Worm (Caenorhabditis elegans) whole organism, L2 larva: ENCODE measurements around the gene col-178.

Source experiments
- fos-1 ChIP-seq: fragments of 150-350 bp; optimal IDR thresholded peaks from 2 replicates; lab custom pipeline; 2014; ENCODE audit warnings: missing biosample characterization, missing genetic modification characterization
- nhr-77 ChIP-seq: fragments of 150-350 bp; optimal IDR thresholded peaks from 2 replicates; lab custom pipeline; 2014; ENCODE audit warnings: missing biosample characterization, missing genetic modification characterization

DNA sequence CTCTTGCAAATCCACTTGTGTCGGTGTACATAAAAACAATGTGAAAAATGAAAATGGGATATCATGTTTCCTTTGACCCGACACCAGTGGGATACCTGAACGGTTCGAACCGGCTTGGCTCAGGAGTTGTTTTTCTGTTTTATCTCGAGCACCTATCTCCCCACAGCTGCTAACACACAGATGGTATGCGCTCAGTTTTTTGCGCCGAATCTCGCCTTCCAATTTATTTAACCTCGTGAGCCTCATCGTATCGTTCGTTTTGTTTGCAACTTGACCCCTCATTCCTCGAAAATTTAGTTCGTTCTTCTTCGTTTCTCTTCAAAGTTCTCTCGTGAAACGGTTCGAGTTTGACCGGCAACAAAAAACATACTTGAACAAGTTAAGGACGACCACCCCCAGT lies 38.7 kb upstream of the col-178 start, which contains the start of gene C05C9.1:
- TF ChIP-seq nhr-77 (tag; lab: Kevin White, UChicago) (no peak), fos-1 (no peak)
